Worm (Caenorhabditis elegans) whole organism, L3 larva: Measurements from ENCODE around the gene K02H11.9.

Experiments
- R02D3.7 ChIP-seq: fragments of 150-350 bp; optimal IDR thresholded peaks from 2 replicates; lab custom pipeline; 2014; ENCODE audit warnings: missing biosample characterization, missing genetic modification characterization
- ZK546.5 ChIP-seq: sonication (generic microtip); optimal IDR thresholded peaks from 2 replicates; lab custom pipeline; 2017; ENCODE audit warnings: missing biosample characterization, missing genetic modification characterization
- ama-1 ChIP-seq: fragments of 150-350 bp; optimal IDR thresholded peaks from 2 replicates; lab custom pipeline; 2018
- ceh-16 ChIP-seq: sonication (generic microtip); optimal IDR thresholded peaks from 2 replicates; lab custom pipeline; 2017; ENCODE audit warnings: missing biosample characterization, missing genetic modification characterization
- ceh-82 ChIP-seq: fragments of 150-350 bp; optimal IDR thresholded peaks from 2 replicates; lab custom pipeline; 2014; ENCODE audit warnings: missing biosample characterization, missing genetic modification characterization
- ceh-9 ChIP-seq: sonication (generic microtip); optimal IDR thresholded peaks from 2 replicates; lab custom pipeline; 2018; ENCODE audit warnings: missing biosample characterization, missing genetic modification characterization
- egl-27 ChIP-seq: sonication (generic microtip); optimal IDR thresholded peaks from 4 replicates; lab custom pipeline; 2017; ENCODE audit warnings: missing biosample characterization, missing genetic modification reagents, missing genetic modification characterization
- egl-5 ChIP-seq: fragments of 150-350 bp; optimal IDR thresholded peaks from 2 replicates; lab custom pipeline; 2017; ENCODE audit warnings: missing biosample characterization, missing genetic modification reagents, missing genetic modification characterization, inconsistent platforms
- elt-1 ChIP-seq: fragments of 150-350 bp; optimal IDR thresholded peaks from 2 replicates; lab custom pipeline; 2014; ENCODE audit warnings: missing biosample characterization, missing genetic modification characterization
- elt-2 ChIP-seq: sonication (generic microtip); optimal IDR thresholded peaks from 2 replicates; lab custom pipeline; 2016; ENCODE audit warnings: missing genetic modification reagents, mild to moderate bottlenecking, missing genetic modification characterization, missing compliant biosample characterization
- eor-1 ChIP-seq, 2 experiments: fragments of 150-350 bp; optimal IDR thresholded peaks; 2 replicates each; lab custom pipeline; 2014 to 2018; ENCODE audit warnings: missing biosample characterization in 2 of 2, missing genetic modification characterization in 2 of 2
- fkh-2 ChIP-seq: fragments of 150-350 bp; optimal IDR thresholded peaks from 2 replicates; lab custom pipeline; 2014; ENCODE audit warnings: missing biosample characterization, missing genetic modification reagents, missing genetic modification characterization
- fos-1 ChIP-seq: fragments of 150-350 bp; optimal IDR thresholded peaks from 2 replicates; lab custom pipeline; 2014; ENCODE audit warnings: missing biosample characterization, missing genetic modification characterization
- jun-1 ChIP-seq: fragments of 150-350 bp; optimal IDR thresholded peaks from 2 replicates; lab custom pipeline; 2014; ENCODE audit warnings: missing biosample characterization, missing genetic modification reagents, missing genetic modification characterization
- lin-15B ChIP-seq: fragments of 150-350 bp; optimal IDR thresholded peaks from 2 replicates; lab custom pipeline; 2014; ENCODE audit warnings: missing biosample characterization, missing genetic modification characterization
- lin-39 ChIP-seq: fragments of 150-350 bp; optimal IDR thresholded peaks from 2 replicates; lab custom pipeline; 2018; ENCODE audit warnings: missing biosample characterization, missing genetic modification reagents, missing genetic modification characterization
- mdl-1 ChIP-seq: fragments of 150-350 bp; optimal IDR thresholded peaks from 2 replicates; lab custom pipeline; 2014; ENCODE audit warnings: missing biosample characterization, missing genetic modification characterization
- mml-1 ChIP-seq: fragments of 150-350 bp; sonication (generic microtip); optimal IDR thresholded peaks from 3 replicates; lab custom pipeline; 2014; ENCODE audit warnings: missing biosample characterization, missing genetic modification characterization
- nfya-1 ChIP-seq: sonication (generic microtip); optimal IDR thresholded peaks from 2 replicates; lab custom pipeline; 2017; ENCODE audit warnings: missing genetic modification characterization, mild to moderate bottlenecking, missing compliant biosample characterization, antibody characterized with exemption, moderate library complexity; ENCODE audit not compliant: insufficient read depth
- nhr-11 ChIP-seq: fragments of 150-350 bp; optimal IDR thresholded peaks from 2 replicates; lab custom pipeline; 2014; ENCODE audit warnings: missing biosample characterization, missing genetic modification characterization
- nhr-12 ChIP-seq: fragments of 150-350 bp; optimal IDR thresholded peaks from 2 replicates; lab custom pipeline; 2014; ENCODE audit warnings: missing biosample characterization, missing genetic modification characterization
- nhr-23 ChIP-seq: fragments of 150-350 bp; optimal IDR thresholded peaks from 2 replicates; lab custom pipeline; 2014; ENCODE audit warnings: missing biosample characterization, missing genetic modification reagents, missing genetic modification characterization
- nhr-237 ChIP-seq: fragments of 150-350 bp; optimal IDR thresholded peaks from 2 replicates; lab custom pipeline; 2014; ENCODE audit warnings: missing biosample characterization, missing genetic modification characterization
- nhr-25 ChIP-seq: sonication (generic microtip); optimal IDR thresholded peaks from 2 replicates; lab custom pipeline; 2017; ENCODE audit warnings: missing biosample characterization, missing genetic modification characterization
- nhr-28 ChIP-seq: fragments of 150-350 bp; optimal IDR thresholded peaks from 2 replicates; lab custom pipeline; 2014; ENCODE audit warnings: missing biosample characterization, missing genetic modification characterization
- nhr-43 ChIP-seq: sonication (generic microtip); optimal IDR thresholded peaks from 2 replicates; lab custom pipeline; 2016; ENCODE audit warnings: mild to moderate bottlenecking, missing genetic modification characterization, missing compliant biosample characterization; ENCODE audit not compliant: poor library complexity, severe bottlenecking
- nhr-67 ChIP-seq: fragments of 150-350 bp; optimal IDR thresholded peaks from 2 replicates; lab custom pipeline; 2014; ENCODE audit warnings: missing biosample characterization, missing genetic modification characterization
- nhr-77 ChIP-seq: fragments of 150-350 bp; optimal IDR thresholded peaks from 2 replicates; lab custom pipeline; 2014; ENCODE audit warnings: missing biosample characterization, missing genetic modification characterization
- pha-4 ChIP-seq: fragments of 150-350 bp; optimal IDR thresholded peaks from 2 replicates; lab custom pipeline; 2014; ENCODE audit warnings: missing biosample characterization, missing genetic modification reagents, missing genetic modification characterization
- sea-2 ChIP-seq: fragments of 150-350 bp; sonication (generic microtip); optimal IDR thresholded peaks from 4 replicates; lab custom pipeline; 2014; ENCODE audit warnings: missing biosample characterization, missing genetic modification reagents, missing genetic modification characterization
- skn-1 ChIP-seq: fragments of 150-350 bp; optimal IDR thresholded peaks from 2 replicates; lab custom pipeline; 2014; ENCODE audit warnings: missing biosample characterization, missing genetic modification characterization
- snpc-4 ChIP-seq: fragments of 150-350 bp; optimal IDR thresholded peaks from 2 replicates; lab custom pipeline; 2014; ENCODE audit warnings: missing biosample characterization, missing genetic modification characterization
- tbx-2 ChIP-seq: sonication (generic microtip); optimal IDR thresholded peaks from 2 replicates; lab custom pipeline; 2016; ENCODE audit warnings: mild to moderate bottlenecking, missing genetic modification characterization, missing compliant biosample characterization
- unc-39 ChIP-seq: sonication (generic microtip); optimal IDR thresholded peaks from 4 replicates; lab custom pipeline; 2017; ENCODE audit warnings: missing biosample characterization, missing genetic modification characterization
- unc-62 ChIP-seq: fragments of 150-350 bp; sonication (generic microtip); optimal IDR thresholded peaks from 4 replicates; lab custom pipeline; 2014; ENCODE audit warnings: missing biosample characterization, missing genetic modification reagents, missing genetic modification characterization
- zag-1 ChIP-seq: fragments of 150-350 bp; optimal IDR thresholded peaks from 2 replicates; lab custom pipeline; 2014; ENCODE audit warnings: missing biosample characterization, missing genetic modification characterization

The K02H11.9 gene

DNA sequence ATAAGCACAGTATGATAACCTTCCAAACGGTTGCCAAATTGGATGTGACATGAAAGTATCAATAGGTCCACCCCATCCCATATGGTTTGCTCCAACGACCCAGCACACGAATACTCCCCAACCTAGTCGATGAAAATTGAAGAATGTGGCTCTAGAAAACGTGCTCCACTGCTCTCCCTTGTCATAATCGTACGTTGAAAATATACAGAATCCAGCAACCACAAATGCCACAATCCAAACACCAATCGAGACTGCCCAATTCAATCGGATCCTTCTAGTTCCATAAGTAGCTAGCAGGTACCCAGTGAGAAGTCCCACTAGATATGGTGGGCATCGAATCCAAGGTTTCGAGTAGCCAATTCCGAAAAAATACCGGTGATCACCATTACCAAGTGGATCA is 2.0 kb upstream of the K02H11.9 start:
- TF ChIP-seq R02D3.7 (no peak), egl-27 (tag; lab: Kevin White, UChicago) (no peak), nhr-77 (tag; lab: Kevin White, UChicago) (no peak), snpc-4 (tag; lab: Kevin White, UChicago) (no peak), fos-1 (no peak), zag-1 (no peak), nhr-12 (tag; lab: Kevin White, UChicago) (no peak), nfya-1 (no peak), elt-2 (tag; lab: Kevin White, UChicago) (no peak), mml-1 (no peak), nhr-43 (tag; lab: Kevin White, UChicago) (no peak), eor-1 (tag; optimal IDR thresholded peaks at IDR 0.05; lab: Kevin White, UChicago) (no peak), unc-62 (GFP tag; lab: Kevin White, UChicago) (no peak), elt-1 (no peak)

DNA sequence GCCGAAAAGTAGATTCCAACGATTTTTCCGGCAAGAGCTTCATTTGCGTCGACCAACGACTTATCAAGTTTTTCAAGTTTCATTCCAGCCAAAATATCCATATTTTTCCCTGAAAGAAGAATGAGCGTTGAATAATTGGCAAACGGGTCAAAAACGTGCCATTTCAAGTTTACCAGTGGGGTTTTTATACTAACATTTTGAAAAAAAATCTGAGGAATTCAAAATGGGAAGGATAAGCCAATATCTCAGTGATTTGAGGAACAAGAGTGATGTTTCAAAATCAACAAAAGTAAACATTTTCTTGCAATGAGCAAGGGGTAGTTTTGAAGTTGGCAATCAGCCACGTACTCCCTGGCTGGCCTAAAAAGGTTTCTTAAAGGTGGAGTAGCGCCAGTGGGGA is 2.6 kb downstream of the K02H11.9 start, which contains the start of gene trx-5:
TSS of gene trx-5 (minus strand) at position 101 of the 400 bp plus-strand sequence.
- TF ChIP-seq egl-5 (tag; lab: Kevin White, UChicago) (no peak), tbx-2 (tag; lab: Kevin White, UChicago) (no peak), lin-39 (no peak), ceh-16 (tag; lab: Kevin White, UChicago) (no peak), skn-1 (tag; lab: Kevin White, UChicago) (no peak), nhr-67 (no peak), sea-2 (GFP tag; lab: Kevin White, UChicago) (no peak), nhr-237 (no peak)

DNA sequence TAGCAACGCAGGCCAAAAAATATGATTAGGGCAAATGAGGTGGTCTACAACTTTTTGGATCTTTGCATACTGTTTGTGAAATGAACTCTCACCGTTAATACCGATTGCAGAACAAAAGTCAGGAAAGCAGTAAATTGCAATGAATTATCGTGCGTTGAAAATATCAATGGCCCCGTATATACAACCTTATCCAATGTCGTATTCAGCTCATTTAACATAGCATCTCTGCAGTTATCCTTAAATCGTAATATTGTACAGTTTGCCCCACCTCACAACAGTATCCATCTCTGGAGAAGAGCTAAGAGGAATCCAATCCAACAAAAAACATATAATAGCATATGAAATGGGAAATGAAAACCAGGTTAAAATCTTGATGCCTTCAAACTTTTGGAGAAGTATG is 4.4 kb downstream of the K02H11.9 start:
- TF ChIP-seq nhr-11 (tag; lab: Kevin White, UChicago) (no peak), zag-1 (no peak), lin-39 (no peak), lin-15B (tag; lab: Kevin White, UChicago) (no peak), eor-1 (tag; optimal IDR thresholded peaks at IDR 0.05; lab: Kevin White, UChicago) (no peak), ceh-82 (no peak), nhr-67 (no peak), fkh-2 (no peak), tbx-2 (tag; lab: Kevin White, UChicago) (no peak), skn-1 (tag; lab: Kevin White, UChicago) (no peak), nhr-43 (tag; lab: Kevin White, UChicago) (no peak), nhr-23 (no peak), mdl-1 (no peak), nhr-77 (tag; lab: Kevin White, UChicago) (no peak), ceh-9 (tag; lab: Kevin White, UChicago) (no peak)

DNA sequence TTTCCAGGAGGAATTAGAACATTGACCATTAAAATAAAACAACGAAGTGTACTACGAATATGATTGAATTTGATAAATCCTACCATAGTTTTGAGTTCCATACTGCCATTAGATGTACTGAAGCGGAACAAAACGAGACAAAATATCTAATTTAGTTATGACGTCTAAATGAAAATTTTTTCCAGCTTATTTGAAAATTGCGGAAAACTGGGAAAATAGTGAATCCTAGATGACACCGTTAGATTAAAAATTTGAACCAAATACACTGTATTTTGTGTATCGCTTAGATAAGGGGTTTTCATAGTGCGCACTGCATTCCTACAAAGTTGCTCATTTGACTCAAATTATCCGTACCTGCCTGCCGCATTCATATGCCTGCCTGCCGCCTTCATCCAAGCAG is 5.7 kb downstream of the K02H11.9 start, which contains the start of gene K02H11.4:
TSS of gene K02H11.4 (minus strand) at position 101 of the 400 bp plus-strand sequence.
- TF ChIP-seq mml-1 (no peak), skn-1 (tag; lab: Kevin White, UChicago) (no peak), jun-1 (tag; lab: Kevin White, UChicago) (no peak), nhr-23 (no peak)

DNA sequence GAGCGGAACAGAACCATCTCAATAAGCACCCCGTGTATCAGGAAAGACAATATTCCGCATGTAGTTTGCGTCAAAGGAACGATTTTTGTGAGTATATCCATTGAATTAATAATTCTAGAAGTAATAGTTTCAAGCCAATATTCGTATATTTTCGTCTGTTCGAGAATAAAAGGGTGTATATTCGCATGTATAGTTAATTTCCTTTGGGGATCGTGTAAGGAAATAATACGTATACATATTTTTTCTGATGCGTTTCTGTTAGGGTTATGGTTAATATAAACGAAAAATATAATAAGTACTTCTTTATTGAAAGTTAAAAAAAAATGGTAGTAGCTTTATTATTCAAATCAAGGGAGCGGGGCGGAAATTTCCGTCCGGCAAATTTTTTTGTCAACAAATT is 8.9 kb downstream of the K02H11.9 start, which contains the start of gene str-236:
TSS of gene str-236 (minus strand) at position 101 of the 400 bp plus-strand sequence.
- TF ChIP-seq jun-1 (tag; lab: Kevin White, UChicago) = no peak
- TF ChIP-seq nhr-28 (tag; lab: Kevin White, UChicago) = no peak
- TF ChIP-seq ama-1 (lab: Kevin White, UChicago) = no peak
- TF ChIP-seq pha-4 (tag; lab: Kevin White, UChicago) = no peak
- no peak for TF ChIP-seq mdl-1
- TF ChIP-seq fos-1 = no peak
- TF ChIP-seq lin-39 = no peak

DNA sequence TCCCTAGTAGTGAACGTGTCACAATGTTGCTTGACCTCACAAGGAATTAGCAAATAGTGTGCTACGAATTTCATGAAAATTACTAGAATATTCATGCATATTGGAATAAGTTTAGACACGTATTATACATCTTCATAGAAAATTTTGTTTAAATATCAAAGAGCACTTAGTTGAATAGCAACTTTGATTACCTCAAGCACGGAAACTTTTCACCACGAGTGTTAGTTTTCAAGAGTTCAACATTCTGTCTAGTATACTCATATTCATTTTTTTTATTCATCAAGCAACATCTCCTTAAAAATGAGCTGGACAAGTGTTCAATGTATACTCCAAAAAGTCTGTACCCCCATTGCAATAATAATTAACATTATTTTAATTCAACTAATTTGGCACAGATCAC is 14.4 kb downstream of the K02H11.9 start, which contains the start of gene str-243:
TSS of gene str-243 (plus strand) at position 301 of the 400 bp plus-strand sequence.
- TF ChIP-seq ceh-16 (tag; lab: Kevin White, UChicago) (no peak), ceh-9 (tag; lab: Kevin White, UChicago) (no peak), unc-39 (no peak), ZK546.5 (tag; lab: Kevin White, UChicago) (no peak), nhr-11 (tag; lab: Kevin White, UChicago) (no peak), nhr-25 (no peak)
- TF ChIP-seq, all 47 proteins: peak for 0
